Worm (Caenorhabditis elegans) whole organism, mixed stage, embryonic: ENCODE measurements around the gene T19D12.2.

Source experiments
- M03D4.4 ChIP-seq: sonication (generic microtip); optimal IDR thresholded peaks from 2 replicates; lab custom pipeline; 2017; ENCODE audit warnings: mild to moderate bottlenecking, missing genetic modification characterization, missing compliant biosample characterization
- bed-3 ChIP-seq: fragments of 200-800 bp; sonication (Bioruptor generic); optimal IDR thresholded peaks from 3 replicates; lab custom pipeline; 2018; ENCODE audit warnings: mild to moderate bottlenecking, missing genetic modification characterization, moderate library complexity, missing compliant biosample characterization
- blmp-1 ChIP-seq: fragments of 150-350 bp; optimal IDR thresholded peaks from 2 replicates; lab custom pipeline; 2014; ENCODE audit warnings: missing biosample characterization, missing genetic modification characterization
- ceh-39 ChIP-seq: fragments of 150-350 bp; optimal IDR thresholded peaks from 2 replicates; lab custom pipeline; 2014; ENCODE audit warnings: missing biosample characterization, missing genetic modification characterization
- ceh-83 ChIP-seq: fragments of 200-800 bp; sonication (Bioruptor generic); optimal IDR thresholded peaks from 2 replicates; lab custom pipeline; 2018; ENCODE audit warnings: mild to moderate bottlenecking, missing genetic modification characterization, missing compliant biosample characterization
- ces-1 ChIP-seq: fragments of 150-350 bp; optimal IDR thresholded peaks from 2 replicates; lab custom pipeline; 2014; ENCODE audit warnings: missing biosample characterization, missing genetic modification reagents, missing genetic modification characterization
- cnd-1 ChIP-seq: fragments of 200-800 bp; sonication (Bioruptor generic); optimal IDR thresholded peaks from 2 replicates; lab custom pipeline; 2018; ENCODE audit warnings: mild to moderate bottlenecking, missing genetic modification characterization, missing compliant biosample characterization
- drap-1 ChIP-seq: fragments of 200-800 bp; sonication (Bioruptor generic); optimal IDR thresholded peaks from 3 replicates; lab custom pipeline; 2018; ENCODE audit warnings: mild to moderate bottlenecking, missing genetic modification characterization, missing compliant biosample characterization
- elt-1 ChIP-seq: sonication (generic microtip); optimal IDR thresholded peaks from 2 replicates; lab custom pipeline; 2017; ENCODE audit warnings: missing genetic modification characterization, mild to moderate bottlenecking, missing compliant biosample characterization, antibody characterized with exemption, moderate library complexity, borderline replicate concordance; ENCODE audit not compliant: insufficient read depth
- elt-3 ChIP-seq: fragments of 150-350 bp; optimal IDR thresholded peaks from 2 replicates; lab custom pipeline; 2014; ENCODE audit warnings: missing biosample characterization, missing genetic modification characterization
- flh-1 ChIP-seq: fragments of 200-800 bp; sonication (Bioruptor generic); optimal IDR thresholded peaks from 2 replicates; lab custom pipeline; 2018; ENCODE audit warnings: mild to moderate bottlenecking, missing genetic modification characterization, moderate library complexity, missing compliant biosample characterization
- ham-2 ChIP-seq: fragments of 200-800 bp; sonication (Bioruptor generic); optimal IDR thresholded peaks from 2 replicates; lab custom pipeline; 2018; ENCODE audit warnings: mild to moderate bottlenecking, missing genetic modification characterization, missing compliant biosample characterization
- hlh-1 ChIP-seq: fragments of 150-350 bp; optimal IDR thresholded peaks from 2 replicates; lab custom pipeline; 2014; ENCODE audit warnings: missing biosample characterization, missing genetic modification reagents, missing genetic modification characterization
- lin-13 ChIP-seq: fragments of 150-350 bp; optimal IDR thresholded peaks from 2 replicates; lab custom pipeline; 2014; ENCODE audit warnings: missing biosample characterization, missing genetic modification characterization
- lin-32 ChIP-seq: fragments of 200-800 bp; sonication (Bioruptor generic); optimal IDR thresholded peaks from 2 replicates; lab custom pipeline; 2018; ENCODE audit warnings: mild to moderate bottlenecking, missing genetic modification characterization, missing compliant biosample characterization
- lsy-2 ChIP-seq: fragments of 150-350 bp; optimal IDR thresholded peaks from 2 replicates; lab custom pipeline; 2014; ENCODE audit warnings: missing biosample characterization, missing genetic modification characterization
- mab-5 ChIP-seq: fragments of 150-350 bp; optimal IDR thresholded peaks from 2 replicates; lab custom pipeline; 2014; ENCODE audit warnings: missing biosample characterization, missing genetic modification characterization
- mep-1 ChIP-seq: fragments of 150-350 bp; optimal IDR thresholded peaks from 2 replicates; lab custom pipeline; 2017; ENCODE audit warnings: missing biosample characterization, missing genetic modification reagents, missing genetic modification characterization, inconsistent platforms
- mls-2 ChIP-seq: sonication (generic microtip); optimal IDR thresholded peaks from 2 replicates; lab custom pipeline; 2016; ENCODE audit warnings: mild to moderate bottlenecking, missing genetic modification characterization, moderate library complexity, missing compliant biosample characterization
- nhr-12 ChIP-seq: fragments of 150-350 bp; optimal IDR thresholded peaks from 2 replicates; lab custom pipeline; 2014; ENCODE audit warnings: missing biosample characterization, missing genetic modification characterization
- nhr-2 ChIP-seq: fragments of 150-350 bp; optimal IDR thresholded peaks from 2 replicates; lab custom pipeline; 2014; ENCODE audit warnings: missing biosample characterization, missing genetic modification characterization
- nhr-237 ChIP-seq: fragments of 150-350 bp; optimal IDR thresholded peaks from 2 replicates; lab custom pipeline; 2014; ENCODE audit warnings: missing biosample characterization, missing genetic modification characterization
- nhr-28 ChIP-seq: fragments of 150-350 bp; optimal IDR thresholded peaks from 2 replicates; lab custom pipeline; 2014; ENCODE audit warnings: missing biosample characterization, missing genetic modification characterization
- nhr-76 ChIP-seq: sonication (generic microtip); optimal IDR thresholded peaks from 2 replicates; lab custom pipeline; 2017; ENCODE audit warnings: missing biosample characterization, missing genetic modification characterization
- pha-4 ChIP-seq: fragments of 150-350 bp; optimal IDR thresholded peaks from 2 replicates; lab custom pipeline; 2018; ENCODE audit warnings: missing biosample characterization, missing genetic modification reagents, missing genetic modification characterization
- sem-2 ChIP-seq: fragments of 200-800 bp; sonication (Bioruptor generic); optimal IDR thresholded peaks from 2 replicates; lab custom pipeline; 2018; ENCODE audit warnings: mild to moderate bottlenecking, missing genetic modification characterization, missing compliant biosample characterization
- snpc-4 ChIP-seq: fragments of 150-350 bp; optimal IDR thresholded peaks from 2 replicates; lab custom pipeline; 2014; ENCODE audit warnings: missing biosample characterization, missing genetic modification characterization
- tbx-8 ChIP-seq: fragments of 200-800 bp; sonication (Bioruptor generic); optimal IDR thresholded peaks from 2 replicates; lab custom pipeline; 2018; ENCODE audit warnings: mild to moderate bottlenecking, missing genetic modification characterization, moderate library complexity, missing compliant biosample characterization
- unc-120 ChIP-seq: sonication (generic microtip); optimal IDR thresholded peaks from 2 replicates; lab custom pipeline; 2017; ENCODE audit warnings: missing genetic modification characterization, missing compliant biosample characterization; ENCODE audit not compliant: poor library complexity, severe bottlenecking
- unc-39 ChIP-seq: fragments of 150-350 bp; optimal IDR thresholded peaks from 2 replicates; lab custom pipeline; 2014; ENCODE audit warnings: missing biosample characterization, missing genetic modification characterization
- unc-62 ChIP-seq: fragments of 150-350 bp; optimal IDR thresholded peaks from 2 replicates; lab custom pipeline; 2014; ENCODE audit warnings: missing biosample characterization, missing genetic modification reagents, missing genetic modification characterization
- zip-8 ChIP-seq: fragments of 150-350 bp; optimal IDR thresholded peaks from 2 replicates; lab custom pipeline; 2014; ENCODE audit warnings: missing biosample characterization, missing genetic modification characterization
- ztf-11 ChIP-seq: fragments of 150-350 bp; optimal IDR thresholded peaks from 2 replicates; lab custom pipeline; 2014; ENCODE audit warnings: missing biosample characterization, missing genetic modification characterization

The T19D12.2 gene

DNA sequence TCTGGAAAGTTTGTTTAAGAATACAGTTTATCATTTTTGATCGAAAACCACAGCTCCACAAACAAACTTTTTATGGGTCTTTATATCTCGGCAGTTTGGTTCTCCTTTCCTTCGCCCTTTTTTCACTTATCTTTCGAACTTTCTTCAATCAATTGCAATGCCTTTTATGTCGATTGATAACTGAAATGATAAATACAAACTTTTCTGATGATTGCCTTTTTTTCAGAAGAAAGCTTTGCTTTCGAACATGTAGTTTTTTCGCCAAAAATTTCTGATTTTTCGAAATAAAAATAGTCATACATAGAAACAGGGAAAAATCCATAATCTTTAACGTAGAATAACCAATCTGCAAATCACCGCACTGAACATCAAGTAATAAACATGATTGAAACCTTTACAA lies at the start of gene T19D12.2:
Gene T19D12.2, plus strand, starts transcription at position 125 of the 400 bp plus-strand sequence.
- no peak for TF ChIP-seq nhr-2 (tag; lab: Kevin White, UChicago)
- no peak for TF ChIP-seq ceh-83 (GFP tag; lab: Kevin White, UChicago)
- TF ChIP-seq ztf-11, result no peak
- TF ChIP-seq snpc-4, result no peak
- no peak for TF ChIP-seq elt-3
- no peak for TF ChIP-seq drap-1 (GFP tag; lab: Kevin White, UChicago)
- TF ChIP-seq hlh-1 (tag; lab: Kevin White, UChicago), result no peak
- TF ChIP-seq unc-120 (tag; lab: Kevin White, UChicago), result no peak
- TF ChIP-seq nhr-76, result no peak
- TF ChIP-seq unc-39, result no peak
- no peak for TF ChIP-seq ces-1
- no peak for TF ChIP-seq cnd-1 (tag; lab: Kevin White, UChicago)
- no peak for TF ChIP-seq zip-8 (tag; lab: Kevin White, UChicago)
- no peak for TF ChIP-seq mep-1 (tag; lab: Kevin White, UChicago)
- TF ChIP-seq lin-32 (GFP tag; lab: Kevin White, UChicago), result no peak
- TF ChIP-seq tbx-8 (GFP tag; lab: Kevin White, UChicago), result no peak
- TF ChIP-seq, all 35 proteins: peak for 0

DNA sequence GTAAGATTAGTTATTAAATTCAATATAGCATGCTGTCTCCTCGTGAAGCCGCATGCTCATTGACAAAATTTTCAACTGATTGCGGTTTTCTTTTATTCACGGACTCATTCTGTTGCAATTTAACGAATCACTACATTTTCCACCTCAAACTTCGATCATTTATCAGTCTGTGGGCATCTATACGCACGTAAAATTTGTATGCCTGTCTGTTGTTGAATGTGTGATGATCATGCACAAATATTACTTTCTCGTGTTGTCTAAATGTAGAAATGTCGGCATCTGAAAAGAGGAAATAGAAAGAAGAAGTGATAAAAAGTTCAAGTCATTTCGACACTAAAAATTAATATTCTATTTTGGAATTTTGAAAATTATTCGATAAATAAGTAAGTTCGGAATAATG lies 48.6 kb upstream of the T19D12.2 start:
- no peak for TF ChIP-seq elt-3
- TF ChIP-seq lin-13 (tag; lab: Kevin White, UChicago), result no peak
- TF ChIP-seq drap-1 (GFP tag; lab: Kevin White, UChicago), result no peak
- no peak for TF ChIP-seq mab-5 (tag; lab: Kevin White, UChicago)
- TF ChIP-seq tbx-8 (GFP tag; lab: Kevin White, UChicago), result no peak
- TF ChIP-seq nhr-12, result no peak
- no peak for TF ChIP-seq nhr-237
- no peak for TF ChIP-seq lsy-2 (tag; lab: Kevin White, UChicago)
- TF ChIP-seq blmp-1 (tag; lab: Kevin White, UChicago), result no peak
- no peak for TF ChIP-seq unc-62 (GFP tag; lab: Kevin White, UChicago)
- TF ChIP-seq mls-2, result no peak

DNA sequence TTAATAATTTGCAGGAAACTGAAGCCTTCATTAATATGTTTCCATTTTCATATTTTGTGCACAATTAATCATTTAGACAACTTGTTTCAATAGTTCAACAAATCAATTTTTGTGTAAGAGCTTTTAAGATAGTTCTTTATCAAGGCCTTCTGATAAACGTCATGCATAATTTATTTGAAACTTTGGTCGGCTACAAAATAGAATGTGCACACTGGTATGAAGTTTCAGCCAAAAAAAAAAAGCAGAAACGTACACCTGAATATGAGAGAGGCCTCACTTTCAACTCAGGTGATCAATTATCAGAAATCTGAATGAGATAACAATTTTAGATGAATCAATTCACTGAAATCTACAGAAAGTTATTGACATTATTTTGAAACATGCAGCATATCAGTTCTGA lies 46.6 kb upstream of the T19D12.2 start:
- TF ChIP-seq mep-1 (tag; lab: Kevin White, UChicago), result no peak
- no peak for TF ChIP-seq nhr-12
- TF ChIP-seq lsy-2 (tag; lab: Kevin White, UChicago), result no peak
- no peak for TF ChIP-seq drap-1 (GFP tag; lab: Kevin White, UChicago)
- TF ChIP-seq blmp-1 (tag; lab: Kevin White, UChicago), result no peak
- no peak for TF ChIP-seq flh-1 (GFP tag; lab: Kevin White, UChicago)
- no peak for TF ChIP-seq pha-4 (tag; lab: Kevin White, UChicago)
- TF ChIP-seq ham-2 (GFP tag; lab: Kevin White, UChicago), result no peak

DNA sequence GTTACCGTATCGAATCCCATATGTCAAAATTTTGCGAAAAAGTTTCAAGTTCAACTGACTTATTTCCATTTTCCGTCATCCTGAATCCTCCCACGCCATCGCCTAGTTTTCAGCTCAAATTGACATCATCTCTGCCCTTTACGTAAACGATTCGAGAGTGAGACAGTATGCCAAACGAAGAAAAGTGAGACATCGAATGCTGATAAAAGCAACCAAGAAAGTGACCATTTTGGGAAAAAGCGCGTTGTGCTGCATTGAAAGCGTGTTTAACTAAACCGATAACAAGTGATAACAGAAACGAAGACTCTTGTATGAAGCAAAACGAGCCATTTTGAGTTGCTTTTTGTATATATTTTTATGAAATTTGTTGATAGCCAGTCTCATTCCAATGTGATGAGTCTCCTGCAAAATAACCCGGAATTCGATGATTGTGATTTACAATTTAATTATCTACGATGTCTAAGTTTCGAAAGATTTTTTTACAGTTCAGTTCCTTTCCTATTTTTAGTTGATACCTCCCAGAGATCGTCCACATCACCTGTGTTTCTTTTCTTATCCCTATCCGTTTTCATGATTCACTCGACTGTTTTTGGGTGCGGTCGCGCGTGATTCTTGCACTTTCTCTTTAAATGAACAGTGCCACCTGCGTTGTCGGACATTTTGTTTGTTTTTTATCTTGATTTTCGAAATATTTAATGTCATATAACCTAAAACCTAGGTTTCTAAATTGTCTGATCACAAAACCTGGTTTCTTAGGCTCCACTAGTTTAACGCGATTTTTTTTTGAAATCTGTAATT lies 45.7 kb upstream of the T19D12.2 start:
- TF ChIP-seq unc-62 (GFP tag; lab: Kevin White, UChicago) (no peak), drap-1 (GFP tag; lab: Kevin White, UChicago) (no peak), flh-1 (GFP tag; lab: Kevin White, UChicago) (no peak), hlh-1 (tag; lab: Kevin White, UChicago) (no peak), mls-2 (no peak), elt-1 (tag; lab: Kevin White, UChicago) (no peak), ceh-39 (no peak), unc-120 (tag; lab: Kevin White, UChicago) (no peak)

DNA sequence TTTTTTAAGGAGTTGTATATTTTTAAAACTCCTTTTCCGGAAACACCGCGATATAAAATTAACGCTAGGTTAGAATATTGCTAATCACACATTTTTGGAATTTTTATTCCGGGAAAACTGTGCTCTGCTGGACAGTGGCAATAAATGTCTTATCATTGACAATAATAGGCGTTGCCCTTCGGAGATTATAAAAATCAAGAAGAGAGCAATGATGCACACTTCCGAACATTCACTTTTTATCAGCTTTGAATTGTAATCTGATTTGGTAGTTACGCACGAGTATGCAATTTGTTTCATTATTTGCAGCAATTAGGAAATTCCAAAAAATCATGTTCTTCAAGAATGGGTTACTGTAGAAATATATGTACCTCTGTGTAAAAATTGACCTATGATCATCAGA lies 45.0 kb upstream of the T19D12.2 start:
- no peak for TF ChIP-seq nhr-28
- no peak for TF ChIP-seq snpc-4
- TF ChIP-seq ham-2 (GFP tag; lab: Kevin White, UChicago), result no peak
- no peak for TF ChIP-seq unc-39
- no peak for TF ChIP-seq ceh-83 (GFP tag; lab: Kevin White, UChicago)
- TF ChIP-seq bed-3 (GFP tag; lab: Kevin White, UChicago), result no peak
- no peak for TF ChIP-seq nhr-2 (tag; lab: Kevin White, UChicago)
- TF ChIP-seq blmp-1 (tag; lab: Kevin White, UChicago), result no peak
- TF ChIP-seq mab-5 (tag; lab: Kevin White, UChicago), result no peak
- TF ChIP-seq unc-62 (GFP tag; lab: Kevin White, UChicago), result no peak
- no peak for TF ChIP-seq unc-120 (tag; lab: Kevin White, UChicago)
- no peak for TF ChIP-seq nhr-76
- no peak for TF ChIP-seq nhr-237
- TF ChIP-seq M03D4.4 (tag; lab: Kevin White, UChicago), result no peak
- TF ChIP-seq nhr-12, result no peak
- TF ChIP-seq mep-1 (tag; lab: Kevin White, UChicago), result no peak
- TF ChIP-seq ztf-11, result no peak
- TF ChIP-seq ceh-39, result no peak
- TF ChIP-seq sem-2 (GFP tag; lab: Kevin White, UChicago), result no peak
